Worm (Caenorhabditis elegans) whole organism, L2 larva: Measurements from ENCODE around the gene F59B2.13.
A peak's percentile ranks its signal among the peaks of the same experiment; 100 is the strongest.

Experiments
- C34F6.9 ChIP-seq: fragments of 150-350 bp; optimal IDR thresholded peaks from 2 replicates; lab custom pipeline; 2014; ENCODE audit warnings: missing biosample characterization, missing genetic modification characterization
- F13H6.1 ChIP-seq: sonication (generic microtip); optimal IDR thresholded peaks from 2 replicates; lab custom pipeline; 2016; ENCODE audit warnings: missing genetic modification characterization, missing compliant biosample characterization
- R02D3.7 ChIP-seq: fragments of 150-350 bp; optimal IDR thresholded peaks from 2 replicates; lab custom pipeline; 2014; ENCODE audit warnings: missing biosample characterization, missing genetic modification characterization
- ZK546.5 ChIP-seq: sonication (generic microtip); optimal IDR thresholded peaks from 2 replicates; lab custom pipeline; 2017; ENCODE audit warnings: missing biosample characterization, missing genetic modification characterization
- alr-1 ChIP-seq: fragments of 150-350 bp; optimal IDR thresholded peaks from 2 replicates; lab custom pipeline; 2014; ENCODE audit warnings: missing biosample characterization, missing genetic modification characterization
- aly-2 ChIP-seq: fragments of 150-350 bp; optimal IDR thresholded peaks from 2 replicates; lab custom pipeline; 2014; ENCODE audit warnings: missing biosample characterization, missing genetic modification characterization
- ama-1 ChIP-seq: fragments of 150-350 bp; optimal IDR thresholded peaks from 2 replicates; lab custom pipeline; 2018; ENCODE audit warnings: inconsistent platforms
- blmp-1 ChIP-seq: sonication (generic microtip); optimal IDR thresholded peaks from 2 replicates; lab custom pipeline; 2017; ENCODE audit warnings: missing genetic modification characterization, mild to moderate bottlenecking, missing compliant biosample characterization, antibody characterized with exemption, moderate library complexity; ENCODE audit not compliant: insufficient read depth
- ceh-16 ChIP-seq: fragments of 150-350 bp; optimal IDR thresholded peaks from 2 replicates; lab custom pipeline; 2014; ENCODE audit warnings: missing biosample characterization, missing genetic modification characterization
- ceh-82 ChIP-seq: fragments of 150-350 bp; optimal IDR thresholded peaks from 2 replicates; lab custom pipeline; 2014; ENCODE audit warnings: missing biosample characterization, missing genetic modification characterization
- crh-2 ChIP-seq: sonication (generic microtip); optimal IDR thresholded peaks from 2 replicates; lab custom pipeline; 2017; ENCODE audit warnings: missing biosample characterization, missing genetic modification characterization
- dmd-4 ChIP-seq: sonication (generic microtip); optimal IDR thresholded peaks from 2 replicates; lab custom pipeline; 2017; ENCODE audit warnings: missing biosample characterization, missing genetic modification characterization
- egl-27 ChIP-seq: sonication (generic microtip); optimal IDR thresholded peaks from 3 replicates; lab custom pipeline; 2017; ENCODE audit warnings: missing biosample characterization, missing genetic modification reagents, missing genetic modification characterization
- elt-1 ChIP-seq: fragments of 150-350 bp; optimal IDR thresholded peaks from 2 replicates; lab custom pipeline; 2014; ENCODE audit warnings: missing biosample characterization, missing genetic modification characterization
- elt-3 ChIP-seq: sonication (generic microtip); optimal IDR thresholded peaks from 2 replicates; lab custom pipeline; 2017; ENCODE audit warnings: missing biosample characterization, missing genetic modification characterization
- fos-1 ChIP-seq: fragments of 150-350 bp; optimal IDR thresholded peaks from 2 replicates; lab custom pipeline; 2014; ENCODE audit warnings: missing biosample characterization, missing genetic modification characterization
- gmeb-1 ChIP-seq: fragments of 150-350 bp; optimal IDR thresholded peaks from 2 replicates; lab custom pipeline; 2014; ENCODE audit warnings: missing biosample characterization, missing genetic modification characterization
- lin-11 ChIP-seq: fragments of 150-350 bp; sonication (generic microtip); optimal IDR thresholded peaks from 2 replicates; lab custom pipeline; 2014; ENCODE audit warnings: missing biosample characterization, missing genetic modification characterization, inconsistent platforms, mixed read lengths
- lin-13 ChIP-seq: fragments of 150-350 bp; optimal IDR thresholded peaks from 2 replicates; lab custom pipeline; 2014; ENCODE audit warnings: missing biosample characterization, missing genetic modification reagents, missing genetic modification characterization
- lin-39 ChIP-seq: fragments of 150-350 bp; optimal IDR thresholded peaks from 2 replicates; lab custom pipeline; 2014; ENCODE audit warnings: missing biosample characterization, missing genetic modification reagents, missing genetic modification characterization
- lsy-2 ChIP-seq, 2 experiments: fragments of 150-350 bp in 1 of 2; sonication (generic microtip) in 1 of 2; optimal IDR thresholded peaks; 2 replicates each; lab custom pipeline; 2014 to 2017; ENCODE audit warnings: missing biosample characterization in 2 of 2, missing genetic modification characterization in 2 of 2
- mab-5 ChIP-seq: fragments of 150-350 bp; optimal IDR thresholded peaks from 2 replicates; lab custom pipeline; 2014; ENCODE audit warnings: missing biosample characterization, missing genetic modification characterization
- mbf-1 ChIP-seq: sonication (generic microtip); optimal IDR thresholded peaks from 2 replicates; lab custom pipeline; 2017; ENCODE audit warnings: missing biosample characterization, missing genetic modification characterization
- mdl-1 ChIP-seq, 2 experiments: fragments of 150-350 bp in 1 of 2; sonication (generic microtip) in 1 of 2; optimal IDR thresholded peaks; 2 replicates each; lab custom pipeline; 2017; ENCODE audit warnings: missing biosample characterization in 2 of 2, missing genetic modification characterization in 2 of 2
- nhr-11 ChIP-seq: fragments of 150-350 bp; optimal IDR thresholded peaks from 2 replicates; lab custom pipeline; 2014; ENCODE audit warnings: missing biosample characterization, missing genetic modification characterization
- nhr-12 ChIP-seq: fragments of 150-350 bp; optimal IDR thresholded peaks from 2 replicates; lab custom pipeline; 2014; ENCODE audit warnings: missing biosample characterization, missing genetic modification characterization
- nhr-129 ChIP-seq: fragments of 150-350 bp; optimal IDR thresholded peaks from 2 replicates; lab custom pipeline; 2014; ENCODE audit warnings: missing biosample characterization, missing genetic modification characterization
- nhr-21 ChIP-seq: fragments of 150-350 bp; optimal IDR thresholded peaks from 2 replicates; lab custom pipeline; 2014; ENCODE audit warnings: missing biosample characterization, missing genetic modification characterization
- nhr-23 ChIP-seq: fragments of 150-350 bp; optimal IDR thresholded peaks from 2 replicates; lab custom pipeline; 2014; ENCODE audit warnings: missing biosample characterization, missing genetic modification reagents, missing genetic modification characterization
- nhr-237 ChIP-seq: fragments of 150-350 bp; optimal IDR thresholded peaks from 2 replicates; lab custom pipeline; 2014; ENCODE audit warnings: missing biosample characterization, missing genetic modification characterization
- nhr-25 ChIP-seq: fragments of 150-350 bp; sonication (generic microtip); optimal IDR thresholded peaks from 3 replicates; lab custom pipeline; 2014; ENCODE audit warnings: missing biosample characterization, missing genetic modification characterization
- nhr-6 ChIP-seq: fragments of 150-350 bp; optimal IDR thresholded peaks from 2 replicates; lab custom pipeline; 2014; ENCODE audit warnings: missing biosample characterization, missing genetic modification characterization
- peb-1 ChIP-seq: fragments of 150-350 bp; optimal IDR thresholded peaks from 2 replicates; lab custom pipeline; 2014; ENCODE audit warnings: missing biosample characterization, missing genetic modification characterization
- sem-4 ChIP-seq: fragments of 150-350 bp; optimal IDR thresholded peaks from 2 replicates; lab custom pipeline; 2014; ENCODE audit warnings: missing biosample characterization, missing genetic modification reagents, missing genetic modification characterization
- skn-1 ChIP-seq: sonication (generic microtip); optimal IDR thresholded peaks from 2 replicates; lab custom pipeline; 2017; ENCODE audit warnings: missing biosample characterization, missing genetic modification characterization
- sma-3 ChIP-seq: sonication (generic microtip); optimal IDR thresholded peaks from 2 replicates; lab custom pipeline; 2016; ENCODE audit warnings: missing genetic modification reagents, missing genetic modification characterization, missing compliant biosample characterization
- sma-9 ChIP-seq, 2 experiments: fragments of 150-350 bp in 1 of 2; sonication (generic microtip) in 1 of 2; optimal IDR thresholded peaks; 2 replicates each; lab custom pipeline; 2014 to 2016; ENCODE audit warnings: missing genetic modification characterization in 2 of 2, mild to moderate bottlenecking in 1 of 2, missing biosample characterization in 1 of 2, missing compliant biosample characterization in 1 of 2, missing genetic modification reagents in 1 of 2, moderate library complexity in 1 of 2
- snpc-4 ChIP-seq: fragments of 150-350 bp; optimal IDR thresholded peaks from 2 replicates; lab custom pipeline; 2014; ENCODE audit warnings: missing biosample characterization, missing genetic modification characterization
- unc-39 ChIP-seq: fragments of 150-350 bp; optimal IDR thresholded peaks from 2 replicates; lab custom pipeline; 2014; ENCODE audit warnings: missing biosample characterization, missing genetic modification characterization
- unc-55 ChIP-seq: fragments of 150-350 bp; sonication (generic microtip); optimal IDR thresholded peaks from 3 replicates; lab custom pipeline; 2014; ENCODE audit warnings: missing biosample characterization, missing genetic modification reagents, missing genetic modification characterization
- unc-62 ChIP-seq: fragments of 150-350 bp; optimal IDR thresholded peaks from 2 replicates; lab custom pipeline; 2014; ENCODE audit warnings: missing biosample characterization, missing genetic modification reagents, missing genetic modification characterization
- zag-1 ChIP-seq: fragments of 150-350 bp; optimal IDR thresholded peaks from 2 replicates; lab custom pipeline; 2014; ENCODE audit warnings: missing biosample characterization, missing genetic modification characterization
- ztf-1 ChIP-seq: fragments of 200-800 bp; sonication (Bioruptor generic); conservative IDR thresholded peaks from 2 replicates; pipeline ENCODE4 v1.3.6; 2022; ENCODE audit warnings: missing genetic modification characterization, missing compliant biosample characterization
- ztf-11 ChIP-seq: sonication (generic microtip); optimal IDR thresholded peaks from 2 replicates; lab custom pipeline; 2017; ENCODE audit warnings: missing biosample characterization, missing genetic modification characterization
- ztf-4 ChIP-seq: fragments of 150-350 bp; optimal IDR thresholded peaks from 2 replicates; lab custom pipeline; 2014; ENCODE audit warnings: missing biosample characterization, missing genetic modification characterization

Gene F59B2.13

ce11 chrIII:8986872-8987271 is 40.0 kb downstream of the F59B2.13 start (continued):
- TF ChIP-seq nhr-6 (tag; lab: Kevin White, UChicago): peak; percentile 42
- TF ChIP-seq mbf-1: no peak
- no peak for TF ChIP-seq lin-11 (tag; lab: Kevin White, UChicago)
- no peak for TF ChIP-seq elt-3 (tag; lab: Kevin White, UChicago)
- TF ChIP-seq mab-5: no peak
- no peak for TF ChIP-seq ztf-1 (GFP tag; lab: Robert Waterston, UW)
- TF ChIP-seq egl-27 (tag; lab: Kevin White, UChicago): peak; percentile 36
- no peak for TF ChIP-seq unc-62 (GFP tag; lab: Kevin White, UChicago)
- TF ChIP-seq aly-2: no peak
- no peak for TF ChIP-seq zag-1
- peak; percentile 28 for TF ChIP-seq nhr-129 (tag; lab: Kevin White, UChicago)
- no peak for TF ChIP-seq snpc-4 (tag; lab: Kevin White, UChicago)
- no peak for TF ChIP-seq unc-55 (GFP tag; lab: Kevin White, UChicago)
- peak; percentile 65 for TF ChIP-seq sma-3 (GFP tag; lab: Kevin White, UChicago)
- TF ChIP-seq ama-1: no peak
- TF ChIP-seq C34F6.9 (tag; lab: Kevin White, UChicago): peak; percentile 38
- TF ChIP-seq sem-4: peak; percentile 23

DNA sequence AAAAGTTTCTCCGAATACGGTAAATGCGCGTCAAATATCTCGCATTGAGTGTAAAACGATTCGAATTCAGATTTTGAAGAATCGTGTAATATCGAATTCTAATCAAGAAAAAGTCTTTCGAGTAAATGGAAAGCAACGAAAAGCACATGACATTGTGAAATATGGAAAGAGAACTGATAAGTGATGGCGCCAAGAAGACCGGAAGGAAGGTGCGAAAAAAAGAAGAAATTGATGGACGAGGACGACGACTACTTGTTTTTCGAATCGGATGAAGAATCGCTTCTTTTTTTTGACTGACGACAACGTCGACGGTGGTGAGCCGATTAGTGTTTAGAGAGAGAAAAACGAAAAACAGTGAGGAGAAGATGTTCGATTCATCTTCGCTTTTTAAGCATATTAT is 40.9 kb downstream of the F59B2.13 start:
- TF ChIP-seq ceh-16 (tag; lab: Kevin White, UChicago) (no peak), nhr-21 (tag; lab: Kevin White, UChicago) (peak; percentile 41), ceh-82 (tag; lab: Kevin White, UChicago) (no peak), gmeb-1 (tag; lab: Kevin White, UChicago) (peak; percentile 5), fos-1 (tag; lab: Kevin White, UChicago) (peak; percentile 68), sma-9 (GFP tag; optimal IDR thresholded peaks at IDR 0.05; lab: Kevin White, UChicago) (peak; percentile 63), sma-9 (tag; optimal IDR thresholded peaks at IDR 0.05; lab: Kevin White, UChicago) (no peak), ama-1 (no peak), mdl-1 (tag; optimal IDR thresholded peaks at IDR 0.05; lab: Kevin White, UChicago) (no peak), sma-3 (GFP tag; lab: Kevin White, UChicago) (peak; percentile 47)
- TF ChIP-seq, all 48 proteins: peak for 5

- no peak for TF ChIP-seq skn-1 (tag; lab: Kevin White, UChicago)
- no peak for TF ChIP-seq crh-2 (tag; lab: Kevin White, UChicago)
- no peak for TF ChIP-seq unc-39 (tag; lab: Kevin White, UChicago)
- no peak for TF ChIP-seq nhr-25
- no peak for TF ChIP-seq lsy-2 (tag; optimal IDR thresholded peaks at IDR 0.05; lab: Kevin White, UChicago)
- TF ChIP-seq nhr-237: no peak
- TF ChIP-seq sem-4: no peak
- TF ChIP-seq ZK546.5 (tag; lab: Kevin White, UChicago): no peak
- TF ChIP-seq elt-1 (tag; lab: Kevin White, UChicago): no peak
- no peak for TF ChIP-seq elt-3 (tag; lab: Kevin White, UChicago)
- TF ChIP-seq ama-1: no peak
- TF ChIP-seq aly-2: no peak
- no peak for TF ChIP-seq unc-55 (GFP tag; lab: Kevin White, UChicago)
- TF ChIP-seq dmd-4 (tag; lab: Kevin White, UChicago): no peak
- no peak for TF ChIP-seq lin-13 (GFP tag; lab: Kevin White, UChicago)
- TF ChIP-seq sma-3 (GFP tag; lab: Kevin White, UChicago): no peak
Measured at ce11 chrIII:8985461-8985860, 41.4 kb downstream of the F59B2.13 start.

ce11 chrIII:8984960-8985359 is 41.9 kb downstream of the F59B2.13 start:
- peak; percentile 4 for TF ChIP-seq sma-3 (GFP tag; lab: Kevin White, UChicago)
- peak; percentile 40 for TF ChIP-seq fos-1 (tag; lab: Kevin White, UChicago)
- TF ChIP-seq zag-1: peak; percentile 69
- TF ChIP-seq alr-1 (tag; lab: Kevin White, UChicago): no peak
- TF ChIP-seq ztf-1 (GFP tag; lab: Robert Waterston, UW): no peak
- no peak for TF ChIP-seq unc-62 (GFP tag; lab: Kevin White, UChicago)
- no peak for TF ChIP-seq elt-1 (tag; lab: Kevin White, UChicago)
- TF ChIP-seq blmp-1 (tag; lab: Kevin White, UChicago): no peak
- no peak for TF ChIP-seq R02D3.7
- TF ChIP-seq skn-1 (tag; lab: Kevin White, UChicago): no peak
- TF ChIP-seq dmd-4 (tag; lab: Kevin White, UChicago): no peak
- TF ChIP-seq ceh-82 (tag; lab: Kevin White, UChicago): no peak
- no peak for TF ChIP-seq ceh-16 (tag; lab: Kevin White, UChicago)
- TF ChIP-seq ZK546.5 (tag; lab: Kevin White, UChicago): no peak
- TF ChIP-seq crh-2 (tag; lab: Kevin White, UChicago): peak; percentile 77
- TF ChIP-seq lin-39 (tag; lab: Kevin White, UChicago): no peak
- TF ChIP-seq ztf-4 (tag; lab: Kevin White, UChicago): peak; percentile 82
- TF ChIP-seq ztf-11 (tag; lab: Kevin White, UChicago): no peak
- no peak for TF ChIP-seq nhr-23 (tag; lab: Kevin White, UChicago)
- TF ChIP-seq peb-1 (tag; lab: Kevin White, UChicago): no peak
- peak; percentile 90 for TF ChIP-seq F13H6.1 (tag; lab: Kevin White, UChicago)
- no peak for TF ChIP-seq mbf-1
- TF ChIP-seq nhr-12: no peak
- no peak for TF ChIP-seq snpc-4 (tag; lab: Kevin White, UChicago)
- peak; percentile 46 for TF ChIP-seq lin-13 (GFP tag; lab: Kevin White, UChicago)
- TF ChIP-seq nhr-129 (tag; lab: Kevin White, UChicago): peak; percentile 90
- no peak for TF ChIP-seq elt-3 (tag; lab: Kevin White, UChicago)
- no peak for TF ChIP-seq nhr-11 (tag; lab: Kevin White, UChicago)
- TF ChIP-seq ama-1: no peak
- peak; percentile 85 for TF ChIP-seq C34F6.9 (tag; lab: Kevin White, UChicago)
- peak in 1 of 2 experiments; percentile 78 for TF ChIP-seq lsy-2 (tag; optimal IDR thresholded peaks at IDR 0.05; lab: Kevin White, UChicago)
- TF ChIP-seq nhr-25: peak; percentile 38
